Worm (Caenorhabditis elegans): ENCODE data around the gene rpy-1.

rpy-1 gene

ce11 chrII:6733718-6734117 lies 28.3 kb upstream of the rpy-1 start, which contains the start of gene T14B4.9:
TSS of gene T14B4.9 (minus strand) at chrII:6733818.
- TF ChIP-seq W03F9.2 (tag; optimal IDR thresholded peaks at IDR 0.05) (no peak), him-1 (tag; optimal IDR thresholded peaks at IDR 0.05) (no peak), dao-5 (tag; optimal IDR thresholded peaks at IDR 0.05) (no peak)

- TF ChIP-seq him-1 (tag; optimal IDR thresholded peaks at IDR 0.05) (no peak), W03F9.2 (tag; optimal IDR thresholded peaks at IDR 0.05) (no peak), dao-5 (tag; optimal IDR thresholded peaks at IDR 0.05) (no peak)
These were observed 23.9 kb upstream of the rpy-1 start, which contains the start of gene T14B4.8 for ce11 chrII:6729331-6729730. TSS of gene T14B4.8 (minus strand) at chrII:6729390.

- TF ChIP-seq dao-5 (tag; optimal IDR thresholded peaks at IDR 0.05) (no peak), him-1 (tag; optimal IDR thresholded peaks at IDR 0.05) (no peak), W03F9.2 (tag; optimal IDR thresholded peaks at IDR 0.05) (no peak)
These were observed 21.4 kb upstream of the rpy-1 start for ce11 chrII:6726814-6727213.

ce11 chrII:6721581-6721980 lies 16.1 kb upstream of the rpy-1 start:
- TF ChIP-seq him-1 (tag; optimal IDR thresholded peaks at IDR 0.05) = peak; percentile 49
- TF ChIP-seq W03F9.2 (tag; optimal IDR thresholded peaks at IDR 0.05) = no peak

- TF ChIP-seq dao-5 (tag; optimal IDR thresholded peaks at IDR 0.05) (no peak), him-1 (tag; optimal IDR thresholded peaks at IDR 0.05) (no peak), W03F9.2 (tag; optimal IDR thresholded peaks at IDR 0.05) (no peak)
These were observed 12.8 kb upstream of the rpy-1 start, which contains the start of gene tsp-10 for ce11 chrII:6718221-6718620. TSS of gene tsp-10 (plus strand) at chrII:6718586.

- no peak for TF ChIP-seq W03F9.2 (tag; optimal IDR thresholded peaks at IDR 0.05)
- no peak for TF ChIP-seq him-1 (tag; optimal IDR thresholded peaks at IDR 0.05)
- no peak for TF ChIP-seq dao-5 (tag; optimal IDR thresholded peaks at IDR 0.05)
These were observed 11.2 kb upstream of the rpy-1 start, which contains the start of the genes T14B4.5 and T14B4.20 for ce11 chrII:6716638-6717037. TSS of gene T14B4.5 (plus strand) at chrII:6716863. TSS of gene T14B4.20 (plus strand) at chrII:6716901.

ce11 chrII:6715853-6716252 lies 10.4 kb upstream of the rpy-1 start:
- TF ChIP-seq dao-5 (tag; optimal IDR thresholded peaks at IDR 0.05) (no peak), him-1 (tag; optimal IDR thresholded peaks at IDR 0.05) (no peak), W03F9.2 (tag; optimal IDR thresholded peaks at IDR 0.05) (no peak)

ce11 chrII:6713832-6714342 lies 8.4 kb upstream of the rpy-1 start, which contains the start of gene dpy-2:
TSS of gene dpy-2 (plus strand) at chrII:6714292.
- no peak for TF ChIP-seq dao-5 (tag; optimal IDR thresholded peaks at IDR 0.05)
- no peak for TF ChIP-seq W03F9.2 (tag; optimal IDR thresholded peaks at IDR 0.05)
- no peak for TF ChIP-seq him-1 (tag; optimal IDR thresholded peaks at IDR 0.05)

ce11 chrII:6713003-6713402 lies 7.6 kb upstream of the rpy-1 start:
- TF ChIP-seq dao-5 (tag; optimal IDR thresholded peaks at IDR 0.05) = no peak
- TF ChIP-seq W03F9.2 (tag; optimal IDR thresholded peaks at IDR 0.05) = no peak
- TF ChIP-seq him-1 (tag; optimal IDR thresholded peaks at IDR 0.05) = no peak

ce11 chrII:6712177-6712981 lies 6.9 kb upstream of the rpy-1 start, which contains the start of the genes dpy-10 and T14B4.19:
TSS of gene dpy-10 (minus strand) at chrII:6712227.
TSS of gene T14B4.19 (minus strand) at chrII:6712931.
- TF ChIP-seq him-1 (tag; optimal IDR thresholded peaks at IDR 0.05) (no peak), W03F9.2 (tag; optimal IDR thresholded peaks at IDR 0.05) (no peak), dao-5 (tag; optimal IDR thresholded peaks at IDR 0.05) (no peak)

- TF ChIP-seq dao-5 (tag; optimal IDR thresholded peaks at IDR 0.05) (no peak), him-1 (tag; optimal IDR thresholded peaks at IDR 0.05) (no peak), W03F9.2 (tag; optimal IDR thresholded peaks at IDR 0.05) (no peak)
These were observed 5.2 kb upstream of the rpy-1 start for ce11 chrII:6710596-6710995.

- TF ChIP-seq him-1 (tag; optimal IDR thresholded peaks at IDR 0.05) (no peak), W03F9.2 (tag; optimal IDR thresholded peaks at IDR 0.05) (no peak), dao-5 (tag; optimal IDR thresholded peaks at IDR 0.05) (no peak)
These were observed 4.2 kb upstream of the rpy-1 start for ce11 chrII:6709680-6710079.

ce11 chrII:6708980-6709379 lies 3.5 kb upstream of the rpy-1 start:
- TF ChIP-seq W03F9.2 (tag; optimal IDR thresholded peaks at IDR 0.05) = no peak
- TF ChIP-seq him-1 (tag; optimal IDR thresholded peaks at IDR 0.05) = peak; percentile 56

- TF ChIP-seq him-1 (tag; optimal IDR thresholded peaks at IDR 0.05) = no peak
- TF ChIP-seq W03F9.2 (tag; optimal IDR thresholded peaks at IDR 0.05) = no peak
- no peak for TF ChIP-seq dao-5 (tag; optimal IDR thresholded peaks at IDR 0.05)
These were observed 2.2 kb upstream of the rpy-1 start for ce11 chrII:6707496-6708260.

Data from whole organism, L4/young adult.